Fruit fly (Drosophila melanogaster) whole organism, prepupa: ENCODE results near the gene Cpr23B.

Experiments used
- CG10669 ChIP-seq: fragments of 200-800 bp; sonication (Bioruptor generic); optimal IDR thresholded peaks from 3 replicates; lab custom pipeline; 2018; ENCODE audit warnings: missing biosample characterization, mild to moderate bottlenecking, missing genetic modification characterization, moderate library complexity
- CG11294 ChIP-seq: fragments of 200-800 bp; sonication (Bioruptor generic); IDR thresholded peaks from 2 replicates; pipeline ENCODE4 v1.3.6; 2022; ENCODE audit warnings: missing biosample characterization, missing genetic modification characterization
- CG11762 ChIP-seq: fragments of 200-800 bp; sonication (Bioruptor generic); optimal IDR thresholded peaks from 3 replicates; lab custom pipeline; 2016; ENCODE audit warnings: missing biosample characterization, missing genetic modification characterization; ENCODE audit not compliant: insufficient read depth
- CG16779 ChIP-seq: fragments of 200-800 bp; sonication (Bioruptor generic); optimal IDR thresholded peaks from 3 replicates; lab custom pipeline; 2017; ENCODE audit warnings: missing biosample characterization, mild to moderate bottlenecking, missing genetic modification characterization
- CG6808 ChIP-seq: fragments of 200-800 bp; sonication (Bioruptor generic); optimal IDR thresholded peaks from 3 replicates; lab custom pipeline; 2017; ENCODE audit warnings: missing biosample characterization, missing genetic modification characterization, mild to moderate bottlenecking, moderate library complexity, missing genetic modification reagents
- CG6854 ChIP-seq: fragments of 200-800 bp; sonication (Bioruptor generic); optimal IDR thresholded peaks from 2 replicates; lab custom pipeline; 2017; ENCODE audit warnings: missing biosample characterization, mild to moderate bottlenecking, missing genetic modification characterization
- CG8319 ChIP-seq: fragments of 200-800 bp; sonication (Bioruptor generic); optimal IDR thresholded peaks from 3 replicates; lab custom pipeline; 2016; ENCODE audit warnings: missing biosample characterization, missing genetic modification characterization
- Eip75B ChIP-seq: fragments of 200-800 bp; sonication (Bioruptor generic); optimal IDR thresholded peaks from 3 replicates; lab custom pipeline; 2016; ENCODE audit warnings: missing biosample characterization, missing genetic modification characterization
- Eip93F ChIP-seq: fragments of 200-800 bp; sonication (Bioruptor generic); optimal IDR thresholded peaks from 2 replicates; lab custom pipeline; 2016; ENCODE audit warnings: missing biosample characterization, mild to moderate bottlenecking, missing genetic modification characterization
- net ChIP-seq: fragments of 200-800 bp; sonication (Bioruptor generic); optimal IDR thresholded peaks from 3 replicates; lab custom pipeline; 2016; ENCODE audit warnings: missing biosample characterization, missing genetic modification characterization
- pdm3 ChIP-seq: fragments of 200-800 bp; sonication (Bioruptor generic); optimal IDR thresholded peaks from 3 replicates; lab custom pipeline; 2016; ENCODE audit warnings: missing biosample characterization, missing genetic modification characterization
- topi ChIP-seq: fragments of 200-800 bp; sonication (Bioruptor generic); optimal IDR thresholded peaks from 3 replicates; lab custom pipeline; 2016; ENCODE audit warnings: missing biosample characterization, missing genetic modification characterization

- TF ChIP-seq CG11762 (GFP tag; lab: Kevin White, UChicago) (no peak), Eip93F (GFP tag; lab: Kevin White, UChicago) (no peak), CG8319 (GFP tag; lab: Kevin White, UChicago) (no peak), Eip75B (GFP tag; lab: Kevin White, UChicago) (no peak), CG11294 (GFP tag; lab: Robert Waterston, UW) (no peak), CG16779 (tag; lab: Kevin White, UChicago) (no peak), net (GFP tag; lab: Kevin White, UChicago) (no peak), topi (no peak), CG10669 (no peak), CG6808 (GFP tag; lab: Kevin White, UChicago) (no peak), CG6854 (GFP tag; lab: Kevin White, UChicago) (no peak), pdm3 (no peak)
These were observed 26.1 kb upstream of the Cpr23B start, which contains the start of gene CG2964 for dm6 chr2L:2812137-2812536.
